Worm (Caenorhabditis elegans) whole organism, L4 larva: ENCODE results near the gene W08F4.7.

ENCODE experiments used
- F26F4.8 ChIP-seq: fragments of 200-800 bp; sonication (Bioruptor generic); conservative IDR thresholded peaks from 2 replicates; pipeline ENCODE4 v1.3.6; 2022; ENCODE audit warnings: missing genetic modification characterization, missing compliant biosample characterization
- T26A8.4 ChIP-seq: fragments of 200-800 bp; sonication (Bioruptor generic); IDR thresholded peaks from 2 replicates; pipeline ENCODE4 v1.3.6; 2022; ENCODE audit warnings: missing genetic modification characterization, missing compliant biosample characterization
- Y5F2A.4 ChIP-seq: fragments of 200-800 bp; sonication (Bioruptor generic); optimal IDR thresholded peaks from 2 replicates; lab custom pipeline; 2018; ENCODE audit warnings: mild to moderate bottlenecking, missing genetic modification characterization, missing compliant biosample characterization
- ZK546.5 ChIP-seq, 2 experiments: sonication (generic microtip); optimal IDR thresholded peaks; 2 replicates each; lab custom pipeline; 2017; ENCODE audit warnings: missing biosample characterization in 2 of 2, missing genetic modification characterization in 2 of 2
- aly-2 ChIP-seq: sonication (generic microtip); optimal IDR thresholded peaks from 2 replicates; lab custom pipeline; 2018; ENCODE audit warnings: missing biosample characterization, missing genetic modification characterization
- ama-1 ChIP-seq: fragments of 150-350 bp; optimal IDR thresholded peaks from 2 replicates; lab custom pipeline; 2014; ENCODE audit warnings: inconsistent platforms, mixed read lengths
- ceh-20 ChIP-seq: fragments of 200-800 bp; sonication (Bioruptor generic); IDR thresholded peaks from 2 replicates; pipeline ENCODE4 v1.3.6; 2022; ENCODE audit warnings: missing genetic modification reagents, missing genetic modification characterization, missing compliant biosample characterization
- ceh-44 ChIP-seq: fragments of 200-800 bp; sonication (Bioruptor generic); IDR thresholded peaks from 2 replicates; pipeline ENCODE4 v1.3.6; 2022; ENCODE audit warnings: missing genetic modification reagents, missing genetic modification characterization, missing compliant biosample characterization
- cey-2 ChIP-seq: sonication (generic microtip); optimal IDR thresholded peaks from 3 replicates; lab custom pipeline; 2017; ENCODE audit warnings: missing genetic modification characterization, mild to moderate bottlenecking, missing compliant biosample characterization, antibody characterized with exemption, borderline replicate concordance; ENCODE audit not compliant: insufficient read depth
- ctbp-1 ChIP-seq: fragments of 200-800 bp; sonication (Bioruptor generic); IDR thresholded peaks from 2 replicates; pipeline ENCODE4 v1.3.6; 2022; ENCODE audit warnings: missing genetic modification reagents, missing genetic modification characterization, missing compliant biosample characterization
- dmd-8 ChIP-seq: fragments of 200-800 bp; sonication (Bioruptor generic); IDR thresholded peaks from 2 replicates; pipeline ENCODE4 v1.3.6; 2022; ENCODE audit warnings: missing genetic modification characterization, missing compliant biosample characterization
- dmd-9 ChIP-seq: fragments of 200-800 bp; sonication (Bioruptor generic); IDR thresholded peaks from 2 replicates; pipeline ENCODE4 v1.3.6; 2022; ENCODE audit warnings: missing genetic modification reagents, missing genetic modification characterization, missing compliant biosample characterization
- dve-1 ChIP-seq: sonication (generic microtip); optimal IDR thresholded peaks from 2 replicates; lab custom pipeline; 2017; ENCODE audit warnings: antibody characterized with exemption, mild to moderate bottlenecking, missing genetic modification characterization, missing compliant biosample characterization; ENCODE audit not compliant: insufficient read depth
- egl-27 ChIP-seq: sonication (generic microtip); optimal IDR thresholded peaks from 3 replicates; lab custom pipeline; 2017; ENCODE audit warnings: missing biosample characterization, missing genetic modification reagents, missing genetic modification characterization
- egl-43 ChIP-seq: fragments of 200-800 bp; sonication (Bioruptor generic); IDR thresholded peaks from 2 replicates; pipeline ENCODE4 v1.3.6; 2022; ENCODE audit warnings: missing genetic modification reagents, missing genetic modification characterization, missing compliant biosample characterization
- gei-8 ChIP-seq: fragments of 200-800 bp; sonication (Bioruptor generic); optimal IDR thresholded peaks from 2 replicates; lab custom pipeline; 2018; ENCODE audit warnings: mild to moderate bottlenecking, missing genetic modification characterization, missing compliant biosample characterization
- hif-1 ChIP-seq, 2 experiments: sonication (generic microtip); optimal IDR thresholded peaks; 2 replicates each; lab custom pipeline; 2016 to 2017; ENCODE audit warnings: missing compliant biosample characterization in 2 of 2, missing genetic modification characterization in 2 of 2, missing genetic modification reagents in 2 of 2, missing genotype in 2 of 2, mild to moderate bottlenecking in 1 of 2
- jun-1 ChIP-seq: fragments of 150-350 bp; optimal IDR thresholded peaks from 2 replicates; lab custom pipeline; 2014; ENCODE audit warnings: missing biosample characterization, missing genetic modification reagents, missing genetic modification characterization
- lim-7 ChIP-seq: fragments of 200-800 bp; sonication (Bioruptor generic); IDR thresholded peaks from 2 replicates; pipeline ENCODE4 v1.3.6; 2022; ENCODE audit warnings: missing genetic modification characterization, missing compliant biosample characterization
- lin-13 ChIP-seq: fragments of 150-350 bp; optimal IDR thresholded peaks from 2 replicates; lab custom pipeline; 2014; ENCODE audit warnings: missing biosample characterization, missing genetic modification reagents, missing genetic modification characterization
- lin-29 ChIP-seq: fragments of 200-800 bp; sonication (Bioruptor generic); IDR thresholded peaks from 2 replicates; pipeline ENCODE4 v1.3.6; 2022; ENCODE audit warnings: missing genetic modification reagents, missing genetic modification characterization, missing compliant biosample characterization
- lin-38 ChIP-seq: fragments of 200-800 bp; sonication (Bioruptor generic); IDR thresholded peaks from 2 replicates; pipeline ENCODE4 v1.3.6; 2022; ENCODE audit warnings: missing genetic modification reagents, missing genetic modification characterization, missing compliant biosample characterization
- lin-39 ChIP-seq: fragments of 150-350 bp; optimal IDR thresholded peaks from 2 replicates; lab custom pipeline; 2014; ENCODE audit warnings: missing biosample characterization, missing genetic modification reagents, missing genetic modification characterization
- lir-3 ChIP-seq: sonication (generic microtip); optimal IDR thresholded peaks from 2 replicates; lab custom pipeline; 2016; ENCODE audit warnings: mild to moderate bottlenecking, missing genetic modification characterization, missing compliant biosample characterization
- mes-2 ChIP-seq: sonication (generic microtip); optimal IDR thresholded peaks from 2 replicates; lab custom pipeline; 2016; ENCODE audit warnings: missing genotype, mild to moderate bottlenecking, missing genetic modification characterization, missing compliant biosample characterization; ENCODE audit not compliant: poor library complexity, severe bottlenecking
- nhr-111 ChIP-seq: fragments of 200-800 bp; sonication (Bioruptor generic); optimal IDR thresholded peaks from 2 replicates; lab custom pipeline; 2018; ENCODE audit warnings: mild to moderate bottlenecking, missing genetic modification characterization, missing compliant biosample characterization
- nhr-237 ChIP-seq: sonication (generic microtip); optimal IDR thresholded peaks from 2 replicates; lab custom pipeline; 2017; ENCODE audit warnings: missing biosample characterization, missing genetic modification characterization
- nhr-25 ChIP-seq: sonication (generic microtip); optimal IDR thresholded peaks from 2 replicates; lab custom pipeline; 2017; ENCODE audit warnings: missing genetic modification characterization, mild to moderate bottlenecking, missing compliant biosample characterization, antibody characterized with exemption, moderate library complexity, borderline replicate concordance; ENCODE audit not compliant: insufficient read depth
- nhr-42 ChIP-seq: fragments of 200-800 bp; sonication (Bioruptor generic); IDR thresholded peaks from 2 replicates; pipeline ENCODE4 v1.3.6; 2022; ENCODE audit warnings: missing genetic modification characterization, missing compliant biosample characterization
- nhr-6 ChIP-seq: fragments of 150-350 bp; optimal IDR thresholded peaks from 2 replicates; lab custom pipeline; 2014; ENCODE audit warnings: missing biosample characterization, missing genetic modification characterization
- pqm-1 ChIP-seq: sonication (generic microtip); optimal IDR thresholded peaks from 2 replicates; lab custom pipeline; 2017; ENCODE audit warnings: missing biosample characterization, missing genetic modification characterization
- sdz-12 ChIP-seq: fragments of 200-800 bp; sonication (Bioruptor generic); optimal IDR thresholded peaks from 2 replicates; lab custom pipeline; 2018; ENCODE audit warnings: mild to moderate bottlenecking, missing genetic modification characterization, missing compliant biosample characterization
- snpc-4 ChIP-seq: fragments of 150-350 bp; optimal IDR thresholded peaks from 2 replicates; lab custom pipeline; 2014; ENCODE audit warnings: missing biosample characterization, missing genetic modification characterization
- spr-3 ChIP-seq: fragments of 200-800 bp; sonication (Bioruptor generic); optimal IDR thresholded peaks from 2 replicates; lab custom pipeline; 2018; ENCODE audit warnings: mild to moderate bottlenecking, missing genetic modification characterization, missing compliant biosample characterization
- tra-1 ChIP-seq: fragments of 200-800 bp; sonication (Bioruptor generic); IDR thresholded peaks from 2 replicates; pipeline ENCODE4 v1.3.6; 2022; ENCODE audit warnings: missing genetic modification reagents, missing genetic modification characterization, missing compliant biosample characterization
- unc-39 ChIP-seq: sonication (generic microtip); optimal IDR thresholded peaks from 2 replicates; lab custom pipeline; 2017; ENCODE audit warnings: missing biosample characterization, missing genetic modification characterization
- vab-7 ChIP-seq: fragments of 200-800 bp; sonication (Bioruptor generic); IDR thresholded peaks from 2 replicates; pipeline ENCODE4 v1.3.6; 2022; ENCODE audit warnings: missing genetic modification reagents, missing genetic modification characterization, missing compliant biosample characterization
- zfp-2 ChIP-seq: sonication (generic microtip); optimal IDR thresholded peaks from 2 replicates; lab custom pipeline; 2016; ENCODE audit warnings: mild to moderate bottlenecking, missing genetic modification characterization, missing compliant biosample characterization
- ztf-11 ChIP-seq: fragments of 150-350 bp; optimal IDR thresholded peaks from 2 replicates; lab custom pipeline; 2014; ENCODE audit warnings: missing biosample characterization, missing genetic modification characterization

Gene W08F4.7

ce11 chrII:587533-587932 lies 10.0 kb upstream of the W08F4.7 start, which contains the start of gene fbxb-34:
TSS of gene fbxb-34 (plus strand) at chrII:587833.
- TF ChIP-seq mes-2 (tag; lab: Kevin White, UChicago) (no peak), pqm-1 (tag; lab: Kevin White, UChicago) (no peak), lin-39 (tag; lab: Kevin White, UChicago) (no peak), lin-29 (GFP tag; lab: Robert Waterston, UW) (no peak), jun-1 (tag; lab: Kevin White, UChicago) (no peak), dmd-9 (GFP tag; lab: Robert Waterston, UW) (no peak), snpc-4 (tag; lab: Kevin White, UChicago) (no peak), egl-27 (tag; lab: Kevin White, UChicago) (no peak), nhr-6 (tag; lab: Kevin White, UChicago) (no peak), nhr-237 (tag; lab: Kevin White, UChicago) (no peak), vab-7 (GFP tag; lab: Robert Waterston, UW) (no peak), gei-8 (GFP tag; lab: Kevin White, UChicago) (no peak), nhr-25 (tag; lab: Kevin White, UChicago) (no peak), Y5F2A.4 (GFP tag; lab: Kevin White, UChicago) (no peak), ctbp-1 (GFP tag; lab: Robert Waterston, UW) (no peak), egl-43 (GFP tag; lab: Robert Waterston, UW) (no peak), hif-1 (tag; optimal IDR thresholded peaks at IDR 0.05; lab: Kevin White, UChicago) (no peak), spr-3 (GFP tag; lab: Kevin White, UChicago) (no peak), tra-1 (GFP tag; lab: Robert Waterston, UW) (no peak), ceh-20 (GFP tag; lab: Robert Waterston, UW) (no peak)

ce11 chrII:584321-584848 lies 6.9 kb upstream of the W08F4.7 start, which contains the start of the genes W08F4.12 and W08F4.13:
TSS of gene W08F4.12 (minus strand) at chrII:584421.
TSS of gene W08F4.13 (plus strand) at chrII:584798.
- no peak for TF ChIP-seq nhr-111
- no peak for TF ChIP-seq pqm-1 (tag; lab: Kevin White, UChicago)
- no peak for TF ChIP-seq dmd-8 (GFP tag; lab: Robert Waterston, UW)
- no peak for TF ChIP-seq cey-2 (tag; lab: Kevin White, UChicago)
- TF ChIP-seq sdz-12 (GFP tag; lab: Kevin White, UChicago) = no peak
- TF ChIP-seq unc-39 (tag; lab: Kevin White, UChicago) = no peak
- no peak for TF ChIP-seq lim-7 (GFP tag; lab: Robert Waterston, UW)
- no peak for TF ChIP-seq ztf-11
- no peak for TF ChIP-seq F26F4.8
- no peak for TF ChIP-seq zfp-2 (tag; lab: Kevin White, UChicago)
- no peak for TF ChIP-seq ceh-44 (GFP tag; lab: Robert Waterston, UW)
- TF ChIP-seq ama-1 (lab: Kevin White, UChicago) = no peak
- no peak for TF ChIP-seq dve-1
- TF ChIP-seq nhr-42 = no peak
- TF ChIP-seq lin-13 (GFP tag; lab: Kevin White, UChicago) = no peak
- TF ChIP-seq T26A8.4 (GFP tag; lab: Robert Waterston, UW) = no peak
- TF ChIP-seq ZK546.5 (tag; optimal IDR thresholded peaks at IDR 0.05; lab: Kevin White, UChicago) = no peak
- no peak for TF ChIP-seq aly-2 (tag; lab: Kevin White, UChicago)
- no peak for TF ChIP-seq lin-38 (GFP tag; lab: Robert Waterston, UW)
- TF ChIP-seq lir-3 (tag; lab: Kevin White, UChicago) = no peak
